Worm (Caenorhabditis elegans): ENCODE data around the gene F56C3.3.

ce11 chrX:1372464-1372863 lies 14.3 kb upstream of the F56C3.3 start:
- no peak for TF ChIP-seq tbx-11 (GFP tag; IDR thresholded peaks at IDR 0.05)
- no peak for TF ChIP-seq pes-1 (GFP tag; IDR thresholded peaks at IDR 0.05)
- no peak for TF ChIP-seq scrt-1 (GFP tag; IDR thresholded peaks at IDR 0.05)
- no peak for TF ChIP-seq ceh-13 (GFP tag; optimal IDR thresholded peaks at IDR 0.05)
- no peak for TF ChIP-seq ceh-36 (tag; optimal IDR thresholded peaks at IDR 0.05)
- no peak for TF ChIP-seq hmbx-1 (tag; optimal IDR thresholded peaks at IDR 0.05)
